Fruit fly (Drosophila melanogaster): Measurements from ENCODE around the gene CG14088.

Gene CG14088

DNA sequence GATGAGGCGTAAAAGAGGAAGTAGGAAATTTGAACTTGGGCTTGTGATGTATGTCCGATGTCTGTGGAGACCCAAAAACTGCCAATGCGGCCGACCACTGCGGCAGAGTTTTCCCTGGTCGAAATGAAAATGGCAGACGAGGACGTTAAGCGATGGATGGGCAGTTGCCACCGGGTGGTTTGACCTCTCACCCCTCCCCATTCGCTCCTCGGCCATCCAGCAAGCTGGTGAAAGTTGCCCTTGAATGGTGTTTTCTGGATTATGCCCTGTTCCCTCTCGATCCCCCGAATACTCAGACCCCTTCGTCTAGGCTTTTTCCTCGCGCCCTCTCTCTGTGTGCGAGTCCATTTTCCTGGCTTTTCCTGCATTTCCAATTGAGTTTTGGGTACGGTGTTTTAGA lies 38.8 kb downstream of the CG14088 start:
- no peak for TF ChIP-seq CG17801 (GFP tag; optimal IDR thresholded peaks at IDR 0.05; ENCODE audit: partially characterized antibody)

dm6 chr3L:19230801-19231547 lies 39.5 kb downstream of the CG14088 start:
- TF ChIP-seq CG17801 (GFP tag; optimal IDR thresholded peaks at IDR 0.05; ENCODE audit: partially characterized antibody) = no peak

DNA sequence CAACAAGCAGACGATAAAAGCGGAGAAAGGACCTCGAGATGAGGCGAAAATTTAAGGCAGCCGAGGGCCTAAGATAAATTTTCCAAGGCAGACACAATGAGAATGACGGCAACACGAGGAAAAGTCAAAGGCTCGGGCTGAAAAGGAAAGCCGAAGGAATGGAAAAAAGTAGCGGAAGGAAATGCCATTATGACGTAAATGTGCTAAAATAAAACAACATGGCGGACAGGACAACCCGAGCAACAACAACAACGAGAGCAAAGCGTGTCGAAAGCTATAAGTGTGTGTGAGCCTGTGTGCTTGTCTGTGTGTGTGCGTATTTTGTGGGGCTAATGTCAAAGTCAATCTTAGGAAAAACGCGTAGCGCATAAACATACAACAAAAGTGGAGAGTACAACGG lies 41.0 kb downstream of the CG14088 start:
- TF ChIP-seq CG17801 (GFP tag; optimal IDR thresholded peaks at IDR 0.05; ENCODE audit: partially characterized antibody) = no peak

- no peak for TF ChIP-seq CG17801 (GFP tag; optimal IDR thresholded peaks at IDR 0.05; ENCODE audit: partially characterized antibody)
Measured at dm6 chr3L:19228857-19229398, 41.5 kb downstream of the CG14088 start.

dm6 chr3L:19228371-19228817 lies 42.0 kb downstream of the CG14088 start:
- TF ChIP-seq CG17801 (GFP tag; optimal IDR thresholded peaks at IDR 0.05; ENCODE audit: partially characterized antibody) = no peak

DNA sequence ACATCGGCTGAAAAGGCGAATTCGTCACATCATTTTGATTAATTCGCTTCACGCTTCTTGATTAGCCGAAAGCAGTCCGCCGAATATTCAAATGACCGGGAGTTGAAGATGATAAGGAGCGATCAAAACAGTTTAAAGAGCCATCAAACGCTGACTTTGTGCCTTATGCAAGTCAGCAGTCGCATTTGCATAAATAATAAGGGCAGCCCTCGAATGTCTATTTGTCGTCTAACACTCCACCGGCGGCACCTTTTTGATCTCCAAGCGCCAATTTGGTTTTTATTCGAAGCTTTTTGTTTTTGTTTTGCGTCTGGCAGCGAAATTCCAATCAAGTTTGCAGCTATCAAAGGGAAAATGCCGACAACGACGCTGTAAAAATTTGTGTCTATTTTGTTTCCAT lies 44.8 kb downstream of the CG14088 start:
- no peak for TF ChIP-seq CG17801 (GFP tag; optimal IDR thresholded peaks at IDR 0.05; ENCODE audit: partially characterized antibody)

- no peak for TF ChIP-seq CG17801 (GFP tag; optimal IDR thresholded peaks at IDR 0.05; ENCODE audit: partially characterized antibody)
Measured at dm6 chr3L:19221455-19221854, 49.0 kb downstream of the CG14088 start.

Data from ovary, adult (tissue).